Worm (Caenorhabditis elegans) whole organism, L4 larva: ENCODE measurements around the gene F41G3.10.
"Not testable (repeated sequence)": the region's sequence is repeated elsewhere in the genome, so short reads cannot be mapped to it uniquely, and the experiment has no call there.

Source experiments
- F37D6.2 ChIP-seq: sonication (generic microtip); optimal IDR thresholded peaks from 2 replicates; lab custom pipeline; 2016; ENCODE audit warnings: mild to moderate bottlenecking, missing genetic modification characterization, missing compliant biosample characterization
- F44E2.7 ChIP-seq: fragments of 200-800 bp; sonication (Bioruptor generic); IDR thresholded peaks from 2 replicates; pipeline ENCODE4 v2.1.2; 2022; ENCODE audit warnings: missing genetic modification characterization, missing compliant biosample characterization
- Y48G9A.11 ChIP-seq: fragments of 200-800 bp; sonication (Bioruptor generic); IDR thresholded peaks from 2 replicates; pipeline ENCODE4 v1.3.6; 2022; ENCODE audit warnings: missing genetic modification reagents, missing genetic modification characterization, missing compliant biosample characterization
- aha-1 ChIP-seq: fragments of 150-350 bp; peaks from one replicate; lab custom pipeline; 2014; ENCODE audit warnings: missing biosample characterization, missing genetic modification characterization
- ceh-32 ChIP-seq: sonication (generic microtip); optimal IDR thresholded peaks from 2 replicates; lab custom pipeline; 2016; ENCODE audit warnings: mild to moderate bottlenecking, missing genetic modification characterization, missing compliant biosample characterization; ENCODE audit not compliant: poor library complexity
- daf-8 ChIP-seq: fragments of 200-800 bp; sonication (Bioruptor generic); IDR thresholded peaks from 2 replicates; pipeline ENCODE4 v1.3.6; 2022; ENCODE audit warnings: missing genetic modification characterization, missing compliant biosample characterization
- dmd-6 ChIP-seq: fragments of 200-800 bp; sonication (Bioruptor generic); IDR thresholded peaks from 2 replicates; pipeline ENCODE4 v1.3.6; 2022; ENCODE audit warnings: missing genetic modification reagents, missing genetic modification characterization, missing compliant biosample characterization
- dmd-9 ChIP-seq: fragments of 200-800 bp; sonication (Bioruptor generic); IDR thresholded peaks from 2 replicates; pipeline ENCODE4 v1.3.6; 2022; ENCODE audit warnings: missing genetic modification reagents, missing genetic modification characterization, missing compliant biosample characterization
- fkh-10 ChIP-seq: fragments of 150-350 bp; optimal IDR thresholded peaks from 2 replicates; lab custom pipeline; 2014; ENCODE audit warnings: missing biosample characterization, missing genetic modification reagents, missing genetic modification characterization
- fos-1 ChIP-seq: fragments of 150-350 bp; optimal IDR thresholded peaks from 2 replicates; lab custom pipeline; 2014; ENCODE audit warnings: missing biosample characterization, missing genetic modification characterization
- hif-1 ChIP-seq, 2 experiments: sonication (generic microtip); optimal IDR thresholded peaks; 2 replicates each; lab custom pipeline; 2016 to 2017; ENCODE audit warnings: missing compliant biosample characterization in 2 of 2, missing genetic modification characterization in 2 of 2, missing genetic modification reagents in 2 of 2, missing genotype in 2 of 2, mild to moderate bottlenecking in 1 of 2
- jun-1 ChIP-seq: fragments of 150-350 bp; optimal IDR thresholded peaks from 2 replicates; lab custom pipeline; 2014; ENCODE audit warnings: missing biosample characterization, missing genetic modification reagents, missing genetic modification characterization
- lin-1 ChIP-seq: fragments of 200-800 bp; sonication (Bioruptor generic); IDR thresholded peaks from 2 replicates; pipeline ENCODE4 v1.3.6; 2022; ENCODE audit warnings: missing genetic modification reagents, missing genetic modification characterization, missing compliant biosample characterization
- lin-29 ChIP-seq: fragments of 200-800 bp; sonication (Bioruptor generic); IDR thresholded peaks from 2 replicates; pipeline ENCODE4 v1.3.6; 2022; ENCODE audit warnings: missing genetic modification reagents, missing genetic modification characterization, missing compliant biosample characterization
- lsy-2 ChIP-seq, 2 experiments: fragments of 150-350 bp in 1 of 2; sonication (generic microtip) in 1 of 2; optimal IDR thresholded peaks; 2 replicates each; lab custom pipeline; 2014 to 2017; ENCODE audit warnings: missing biosample characterization in 2 of 2, missing genetic modification characterization in 2 of 2
- mdl-1 ChIP-seq, 2 experiments: fragments of 150-350 bp in 1 of 2; sonication (generic microtip) in 1 of 2; optimal IDR thresholded peaks; 2 replicates each; lab custom pipeline; 2014 to 2017; ENCODE audit warnings: missing biosample characterization in 2 of 2, missing genetic modification characterization in 2 of 2
- mep-1 ChIP-seq: fragments of 150-350 bp; sonication (generic microtip); optimal IDR thresholded peaks from 3 replicates; lab custom pipeline; 2014; ENCODE audit warnings: missing biosample characterization, missing genetic modification characterization
- mxl-2 ChIP-seq: fragments of 200-800 bp; sonication (Bioruptor generic); conservative IDR thresholded peaks from 2 replicates; pipeline ENCODE4 v1.3.6; 2022; ENCODE audit warnings: missing genetic modification reagents, missing genetic modification characterization, missing compliant biosample characterization
- nhr-102 ChIP-seq: sonication (generic microtip); optimal IDR thresholded peaks from 2 replicates; lab custom pipeline; 2016; ENCODE audit warnings: mild to moderate bottlenecking, missing genetic modification characterization, moderate library complexity, missing compliant biosample characterization
- nhr-11 ChIP-seq: fragments of 150-350 bp; optimal IDR thresholded peaks from 2 replicates; lab custom pipeline; 2014; ENCODE audit warnings: missing biosample characterization, missing genetic modification characterization
- nhr-237 ChIP-seq: sonication (generic microtip); optimal IDR thresholded peaks from 2 replicates; lab custom pipeline; 2017; ENCODE audit warnings: missing biosample characterization, missing genetic modification characterization
- nhr-48 ChIP-seq: sonication (generic microtip); optimal IDR thresholded peaks from 2 replicates; lab custom pipeline; 2016; ENCODE audit warnings: mild to moderate bottlenecking, missing genetic modification characterization, missing compliant biosample characterization
- pqm-1 ChIP-seq: sonication (generic microtip); optimal IDR thresholded peaks from 2 replicates; lab custom pipeline; 2017; ENCODE audit warnings: missing biosample characterization, missing genetic modification characterization
- spr-1 ChIP-seq: sonication (generic microtip); optimal IDR thresholded peaks from 2 replicates; lab custom pipeline; 2016; ENCODE audit warnings: mild to moderate bottlenecking, missing genetic modification characterization, missing compliant biosample characterization
- tag-97 ChIP-seq: fragments of 200-800 bp; sonication (Bioruptor generic); IDR thresholded peaks from 2 replicates; pipeline ENCODE4 v1.3.6; 2022; ENCODE audit warnings: missing genetic modification characterization, missing compliant biosample characterization
- unc-62 ChIP-seq, 3 experiments: fragments of 150-350 bp in 1 of 3; sonication (generic microtip); optimal IDR thresholded peaks in 2 of 3; peaks in 1 of 3; 1 replicate in 1 of 3; 2 replicates in 2 of 3; lab custom pipeline; 2014 to 2017; ENCODE audit warnings: missing biosample characterization in 3 of 3, missing genetic modification characterization in 3 of 3, missing genetic modification reagents in 3 of 3, missing genotype in 1 of 3
- zfp-2 ChIP-seq: sonication (generic microtip); optimal IDR thresholded peaks from 2 replicates; lab custom pipeline; 2016; ENCODE audit warnings: mild to moderate bottlenecking, missing genetic modification characterization, missing compliant biosample characterization
- zfp-3 ChIP-seq: fragments of 200-800 bp; sonication (Bioruptor generic); conservative IDR thresholded peaks from 2 replicates; pipeline ENCODE4 v1.3.6; 2022; ENCODE audit warnings: missing genetic modification reagents, missing genetic modification characterization, missing compliant biosample characterization
- zip-11 ChIP-seq: fragments of 200-800 bp; sonication (Bioruptor generic); IDR thresholded peaks from 2 replicates; pipeline ENCODE4 v1.3.6; 2022; ENCODE audit warnings: missing genetic modification characterization, missing compliant biosample characterization
- ztf-11 ChIP-seq: fragments of 150-350 bp; optimal IDR thresholded peaks from 2 replicates; lab custom pipeline; 2014; ENCODE audit warnings: missing biosample characterization, missing genetic modification characterization

F41G3.10 gene

ce11 chrII:6776418-6777034 is 27.2 kb upstream of the F41G3.10 start, which contains the start of gene ssup-72 (continued):
- TF ChIP-seq lin-1 (no peak), ztf-11 (tag; lab: Kevin White, UChicago) (no peak), mdl-1 (tag; optimal IDR thresholded peaks at IDR 0.05; lab: Kevin White, UChicago) (peak in 1 of 2 experiments; percentile 32), F37D6.2 (tag; lab: Kevin White, UChicago) (no peak)
- TF ChIP-seq, all 104 proteins: peak for 21

- not testable (repeated sequence) for TF ChIP-seq F44E2.7 (GFP tag; lab: Robert Waterston, UW); zfp-2 (tag; lab: Kevin White, UChicago); zfp-3 (GFP tag; lab: Robert Waterston, UW)
These were observed 25.8 kb upstream of the F41G3.10 start, which contains the start of gene agr-1 for ce11 chrII:6775076-6775475. Gene agr-1, minus strand, starts transcription at chrII:6775176.

- TF ChIP-seq zip-11 (GFP tag; lab: Robert Waterston, UW) (no peak), F44E2.7 (GFP tag; lab: Robert Waterston, UW) (no peak), mep-1 (tag; lab: Kevin White, UChicago) (no peak), nhr-48 (tag; lab: Kevin White, UChicago) (no peak), fos-1 (tag; lab: Kevin White, UChicago) (no peak), dmd-9 (GFP tag; lab: Robert Waterston, UW) (no peak), fkh-10 (GFP tag; lab: Kevin White, UChicago) (peak; percentile 55), nhr-102 (tag; lab: Kevin White, UChicago) (no peak), lsy-2 (tag; optimal IDR thresholded peaks at IDR 0.05; lab: Kevin White, UChicago) (no peak), jun-1 (tag; lab: Kevin White, UChicago) (no peak), mxl-2 (GFP tag; lab: Robert Waterston, UW) (no peak), hif-1 (tag; optimal IDR thresholded peaks at IDR 0.05; lab: Kevin White, UChicago) (no peak), aha-1 (tag; lab: Kevin White, UChicago) (peak; percentile 3), Y48G9A.11 (GFP tag; lab: Robert Waterston, UW) (no peak), daf-8 (GFP tag; lab: Robert Waterston, UW) (no peak), ceh-32 (tag; lab: Kevin White, UChicago) (no peak), tag-97 (GFP tag; lab: Robert Waterston, UW) (no peak)
- TF ChIP-seq, all 104 proteins: peak for 2
These were observed 23.2 kb upstream of the F41G3.10 start for ce11 chrII:6772482-6772881.

DNA sequence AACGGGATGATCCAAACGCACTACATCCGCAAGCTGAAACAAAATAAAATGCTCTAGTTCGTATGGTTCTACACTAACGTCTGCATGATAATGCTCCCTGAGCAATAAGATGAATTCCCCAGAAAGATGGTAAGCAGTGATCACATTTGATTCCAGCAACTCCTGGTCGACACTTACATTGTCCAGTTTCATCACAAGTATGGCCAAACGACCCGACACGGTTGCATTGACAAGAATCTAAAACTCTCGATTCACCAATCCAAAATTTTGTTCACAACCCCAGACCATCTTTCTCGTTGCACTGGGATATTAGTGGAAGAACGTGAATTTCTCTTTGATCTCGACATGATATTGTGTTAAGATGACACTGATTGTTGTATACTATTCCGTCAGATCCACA is 20.7 kb upstream of the F41G3.10 start:
- TF ChIP-seq unc-62 (GFP tag; optimal IDR thresholded peaks at IDR 0.05 in 1 of 2; lab: Kevin White, UChicago), result peak in 1 of 2 experiments; percentile 95
- TF ChIP-seq unc-62 (tag; optimal IDR thresholded peaks at IDR 0.05; lab: Kevin White, UChicago), result no peak
- TF ChIP-seq nhr-11 (tag; lab: Kevin White, UChicago), result no peak
- no peak for TF ChIP-seq nhr-237 (tag; lab: Kevin White, UChicago)
- TF ChIP-seq spr-1, result no peak
- TF ChIP-seq hif-1 (tag; optimal IDR thresholded peaks at IDR 0.05; lab: Kevin White, UChicago), result no peak

- TF ChIP-seq dmd-6 (GFP tag; lab: Robert Waterston, UW), result 0 out of 2 replicates have a peak, but pooled peaks have one; percentile 6
- peak; percentile 42 for TF ChIP-seq pqm-1 (tag; lab: Kevin White, UChicago)
- TF ChIP-seq lin-29 (GFP tag; lab: Robert Waterston, UW), result no peak
- no peak for TF ChIP-seq dmd-9 (GFP tag; lab: Robert Waterston, UW)
These were observed 18.7 kb upstream of the F41G3.10 start, which contains the start of gene F41G3.18 for ce11 chrII:6768014-6768413. Gene F41G3.18, plus strand, starts transcription at chrII:6768314.
